Fruit fly (Drosophila melanogaster): ENCODE results near the gene RpS13.

DNA sequence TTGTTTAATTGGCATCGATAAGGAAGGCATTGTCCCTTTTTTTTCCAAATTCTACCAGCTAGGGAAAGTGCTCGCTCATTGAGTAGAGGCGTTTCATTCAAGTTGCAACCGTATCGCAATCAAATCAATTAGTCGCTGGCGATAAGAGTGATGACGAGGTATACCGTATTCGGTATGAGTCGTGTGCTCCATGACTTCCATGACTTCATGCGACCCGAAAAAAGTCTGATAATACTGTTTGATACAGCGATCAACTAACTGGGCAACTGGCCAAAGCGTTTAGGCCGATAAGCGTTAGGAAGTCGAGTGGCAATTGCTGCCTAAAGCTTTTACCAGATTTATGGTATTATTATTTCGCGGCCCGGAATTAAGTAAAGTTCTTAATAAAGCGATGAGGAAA, 19.9 kb downstream of the RpS13 start:
- TF ChIP-seq pan (optimal IDR thresholded peaks at IDR 0.05) (no peak), psq (optimal IDR thresholded peaks at IDR 0.05) (no peak), Dll (optimal IDR thresholded peaks at IDR 0.05) (no peak), CG8478 (optimal IDR thresholded peaks at IDR 0.05) (no peak), usp (GFP tag; optimal IDR thresholded peaks at IDR 0.05) (no peak), EcR (GFP tag; optimal IDR thresholded peaks at IDR 0.05) (no peak)
